Fruit fly (Drosophila melanogaster): ENCODE measurements around the gene promL.

- TF ChIP-seq Crg-1 (GFP tag; optimal IDR thresholded peaks at IDR 0.05) (no peak), Clk (GFP tag; optimal IDR thresholded peaks at IDR 0.05) (no peak)
Observed at dm6 chr3L:3157651-3158050, 30.1 kb upstream of the promL start.

Data from whole organism, adult.